Fruit fly (Drosophila melanogaster) whole organism, embryonic: ENCODE measurements around the gene inaF-B.

ENCODE experiments used
- Ada2b ChIP-seq: fragments of 200-800 bp; sonication (Bioruptor generic); IDR thresholded peaks from 2 replicates; pipeline ENCODE4 v1.3.6; 2022; ENCODE audit warnings: missing biosample characterization, missing genetic modification characterization
- Atf3 ChIP-seq: fragments of 200-800 bp; sonication (Bioruptor generic); optimal IDR thresholded peaks from 3 replicates; lab custom pipeline; 2016; ENCODE audit warnings: missing biosample characterization, missing genetic modification characterization
- B-H1 ChIP-seq: fragments of 200-800 bp; sonication (Bioruptor generic); IDR thresholded peaks from 3 replicates; pipeline ENCODE4 v1.3.6; 2022; ENCODE audit warnings: missing biosample characterization, missing genetic modification characterization
- CG10274 ChIP-seq: fragments of 200-800 bp; sonication (Bioruptor generic); optimal IDR thresholded peaks from 3 replicates; lab custom pipeline; 2017; ENCODE audit warnings: missing biosample characterization, mild to moderate bottlenecking, missing genetic modification characterization
- CG10321 ChIP-seq: fragments of 200-800 bp; sonication (Bioruptor generic); IDR thresholded peaks from 2 replicates; pipeline ENCODE4 v1.3.6; 2022; ENCODE audit warnings: missing biosample characterization, missing genetic modification characterization
- CG10431 ChIP-seq: fragments of 200-800 bp; sonication (Bioruptor generic); optimal IDR thresholded peaks from 3 replicates; lab custom pipeline; 2018; ENCODE audit warnings: missing biosample characterization, mild to moderate bottlenecking, missing genetic modification characterization
- CG10543 ChIP-seq: fragments of 200-800 bp; sonication (Bioruptor generic); optimal IDR thresholded peaks from 3 replicates; lab custom pipeline; 2017; ENCODE audit warnings: missing biosample characterization, mild to moderate bottlenecking, missing genetic modification characterization, moderate library complexity
- CG12219 ChIP-seq: fragments of 200-800 bp; sonication (Bioruptor generic); optimal IDR thresholded peaks from 3 replicates; lab custom pipeline; 2018; ENCODE audit warnings: missing biosample characterization, mild to moderate bottlenecking, missing genetic modification characterization
- CG14441 ChIP-seq: fragments of 200-800 bp; sonication (Bioruptor generic); IDR thresholded peaks from 2 replicates; pipeline ENCODE4 v1.3.6; 2022; ENCODE audit warnings: missing biosample characterization, missing genetic modification characterization
- CG15011 ChIP-seq: fragments of 200-800 bp; sonication (Bioruptor generic); optimal IDR thresholded peaks from 3 replicates; lab custom pipeline; 2018; ENCODE audit warnings: missing biosample characterization, mild to moderate bottlenecking, missing genetic modification characterization
- CG15514 ChIP-seq: fragments of 200-800 bp; sonication (Bioruptor generic); optimal IDR thresholded peaks from 3 replicates; lab custom pipeline; 2017; ENCODE audit warnings: missing biosample characterization, missing genetic modification characterization, mild to moderate bottlenecking, moderate library complexity, missing genetic modification reagents
- CG17802 ChIP-seq: fragments of 200-800 bp; sonication (Bioruptor generic); optimal IDR thresholded peaks from 2 replicates; lab custom pipeline; 2018; ENCODE audit warnings: missing biosample characterization, mild to moderate bottlenecking, missing genetic modification characterization, moderate library complexity
- CG17829 ChIP-seq: fragments of 200-800 bp; optimal IDR thresholded peaks from 2 replicates; lab custom pipeline; 2019; ENCODE audit warnings: missing biosample characterization, mild to moderate bottlenecking, missing genetic modification characterization, moderate library complexity
- CG2120 ChIP-seq: fragments of 200-800 bp; sonication (Bioruptor generic); optimal IDR thresholded peaks from 3 replicates; lab custom pipeline; 2016; ENCODE audit warnings: missing biosample characterization, missing genetic modification characterization
- CG31388 ChIP-seq: fragments of 200-800 bp; sonication (Bioruptor generic); optimal IDR thresholded peaks from 2 replicates; lab custom pipeline; 2016; ENCODE audit warnings: missing biosample characterization, missing genetic modification characterization
- CG34224 ChIP-seq: fragments of 200-800 bp; sonication (Bioruptor generic); IDR thresholded peaks from 3 replicates; pipeline ENCODE4 v1.3.6; 2022; ENCODE audit warnings: missing biosample characterization, missing genetic modification characterization; ENCODE audit not compliant: partially characterized antibody
- CG34376 ChIP-seq: fragments of 200-800 bp; sonication (Bioruptor generic); optimal IDR thresholded peaks from 2 replicates; lab custom pipeline; 2018; ENCODE audit warnings: missing biosample characterization, mild to moderate bottlenecking, missing genetic modification characterization
- CG3847 ChIP-seq: fragments of 200-800 bp; sonication (Bioruptor generic); IDR thresholded peaks from 2 replicates; pipeline ENCODE4 v1.3.6; 2022; ENCODE audit warnings: missing biosample characterization, missing genetic modification characterization
- CG4282 ChIP-seq: fragments of 200-800 bp; sonication (Bioruptor generic); optimal IDR thresholded peaks from 2 replicates; lab custom pipeline; 2016; ENCODE audit warnings: missing biosample characterization, missing genetic modification characterization
- CG5180 ChIP-seq: fragments of 200-800 bp; sonication (Bioruptor generic); optimal IDR thresholded peaks from 3 replicates; lab custom pipeline; 2017; ENCODE audit warnings: missing biosample characterization, missing genetic modification characterization, mild to moderate bottlenecking, moderate library complexity, missing genetic modification reagents
- CG6272 ChIP-seq: fragments of 200-800 bp; sonication (Bioruptor generic); IDR thresholded peaks from 2 replicates; pipeline ENCODE4 v1.3.6; 2022; ENCODE audit warnings: missing biosample characterization, missing genetic modification characterization
- CG6683 ChIP-seq: fragments of 200-800 bp; sonication (Bioruptor generic); optimal IDR thresholded peaks from 2 replicates; lab custom pipeline; 2017; ENCODE audit warnings: missing biosample characterization, mild to moderate bottlenecking, missing genetic modification characterization, missing genetic modification reagents
- CG6854 ChIP-seq: fragments of 200-800 bp; sonication (Bioruptor generic); optimal IDR thresholded peaks from 3 replicates; lab custom pipeline; 2017; ENCODE audit warnings: missing biosample characterization, mild to moderate bottlenecking, missing genetic modification characterization
- CG8765 ChIP-seq: fragments of 200-800 bp; sonication (Bioruptor generic); IDR thresholded peaks from 2 replicates; pipeline ENCODE4 v1.3.6; 2022; ENCODE audit warnings: missing biosample characterization, missing genetic modification characterization
- CG8944 ChIP-seq: fragments of 200-800 bp; sonication (Bioruptor generic); optimal IDR thresholded peaks from 3 replicates; lab custom pipeline; 2016; ENCODE audit warnings: missing biosample characterization, missing genetic modification characterization
- CG9215 ChIP-seq: fragments of 200-800 bp; sonication (Bioruptor generic); IDR thresholded peaks from 2 replicates; pipeline ENCODE4 v1.3.6; 2022; ENCODE audit warnings: missing biosample characterization, missing genetic modification characterization
- CG9817 ChIP-seq: fragments of 200-800 bp; sonication (Bioruptor generic); optimal IDR thresholded peaks from 2 replicates; lab custom pipeline; 2018; ENCODE audit warnings: missing biosample characterization, mild to moderate bottlenecking, missing genetic modification characterization, moderate library complexity
- Dbx ChIP-seq: fragments of 200-800 bp; sonication (Bioruptor generic); IDR thresholded peaks from 3 replicates; pipeline ENCODE4 v1.3.6; 2022; ENCODE audit warnings: missing biosample characterization, missing genetic modification characterization
- ERR ChIP-seq: fragments of 200-800 bp; sonication (Bioruptor generic); optimal IDR thresholded peaks from 2 replicates; lab custom pipeline; 2016; ENCODE audit warnings: missing biosample characterization, missing genetic modification characterization
- Fer3 ChIP-seq: fragments of 200-800 bp; sonication (Bioruptor generic); optimal IDR thresholded peaks from 2 replicates; lab custom pipeline; 2018; ENCODE audit warnings: missing biosample characterization, mild to moderate bottlenecking, missing genetic modification characterization, moderate library complexity
- Hmx ChIP-seq: fragments of 200-800 bp; sonication (Bioruptor generic); optimal IDR thresholded peaks from 2 replicates; lab custom pipeline; 2016; ENCODE audit warnings: missing biosample characterization, missing genetic modification characterization
- Meics ChIP-seq: fragments of 200-800 bp; sonication (Bioruptor generic); optimal IDR thresholded peaks from 2 replicates; lab custom pipeline; 2017; ENCODE audit warnings: missing biosample characterization, mild to moderate bottlenecking, missing genetic modification characterization
- NK7.1 ChIP-seq: fragments of 200-800 bp; sonication (Bioruptor generic); optimal IDR thresholded peaks from 3 replicates; lab custom pipeline; 2016; ENCODE audit warnings: missing biosample characterization, missing genetic modification characterization
- Oli ChIP-seq: fragments of 200-800 bp; sonication (Bioruptor generic); optimal IDR thresholded peaks from 2 replicates; lab custom pipeline; 2018; ENCODE audit warnings: missing biosample characterization, mild to moderate bottlenecking, missing genetic modification characterization, moderate library complexity
- Optix ChIP-seq: fragments of 200-800 bp; sonication (Bioruptor generic); IDR thresholded peaks from 3 replicates; pipeline ENCODE4 v1.3.6; 2022; ENCODE audit warnings: missing biosample characterization, missing genetic modification characterization
- Sox102F ChIP-seq: fragments of 200-800 bp; sonication (Bioruptor generic); optimal IDR thresholded peaks from 2 replicates; lab custom pipeline; 2018; ENCODE audit warnings: missing biosample characterization, mild to moderate bottlenecking, missing genetic modification characterization, moderate library complexity
- Sry-β ChIP-seq: fragments of 200-800 bp; sonication (Bioruptor generic); optimal IDR thresholded peaks from 2 replicates; lab custom pipeline; 2018; ENCODE audit warnings: missing biosample characterization, mild to moderate bottlenecking, missing genetic modification characterization, moderate library complexity
- bsh ChIP-seq, 2 experiments: fragments of 200-800 bp; sonication (Bioruptor generic); optimal IDR thresholded peaks; 2 replicates each; lab custom pipeline; 2017 to 2018; ENCODE audit warnings: mild to moderate bottlenecking in 2 of 2, missing biosample characterization in 2 of 2, missing genetic modification characterization in 2 of 2, moderate library complexity in 1 of 2
- dmrt11E ChIP-seq: fragments of 200-800 bp; sonication (Bioruptor generic); optimal IDR thresholded peaks from 3 replicates; lab custom pipeline; 2018; ENCODE audit warnings: missing biosample characterization, mild to moderate bottlenecking, missing genetic modification characterization, moderate library complexity
- dysf ChIP-seq: fragments of 200-800 bp; sonication (Bioruptor generic); IDR thresholded peaks from 3 replicates; pipeline ENCODE4 v1.3.6; 2022; ENCODE audit warnings: missing biosample characterization, missing genetic modification characterization
- ems ChIP-seq: fragments of 200-800 bp; sonication (Bioruptor generic); optimal IDR thresholded peaks from 3 replicates; lab custom pipeline; 2016; ENCODE audit warnings: missing biosample characterization, missing genetic modification characterization
- fu2 ChIP-seq: fragments of 200-800 bp; sonication (Bioruptor generic); optimal IDR thresholded peaks from 2 replicates; lab custom pipeline; 2016; ENCODE audit warnings: missing biosample characterization, missing genetic modification characterization
- gro ChIP-seq: fragments of 200-800 bp; sonication (Bioruptor generic); optimal IDR thresholded peaks from 2 replicates; lab custom pipeline; 2016; ENCODE audit warnings: missing biosample characterization, missing genetic modification characterization
- luna ChIP-seq: fragments of 200-800 bp; sonication (Bioruptor generic); optimal IDR thresholded peaks from 2 replicates; lab custom pipeline; 2016; ENCODE audit warnings: missing biosample characterization, missing genetic modification characterization
- pan ChIP-seq, 4 experiments: fragments of >200 bp in 3 of 4; fragments of 200-800 bp in 1 of 4; sonication (Bioruptor generic) in 1 of 4; optimal IDR thresholded peaks in 3 of 4; IDR thresholded peaks in 1 of 4; 2 replicates each; pipeline versions ENCODE4 v1.3.6 to Lab custom; 2017 to 2022; ENCODE audit warnings: missing biosample characterization in 2 of 4, missing genetic modification characterization in 2 of 4, mixed read lengths in 1 of 4
- slbo ChIP-seq: fragments of 200-800 bp; sonication (Bioruptor generic); IDR thresholded peaks from 2 replicates; pipeline ENCODE4 v1.3.6; 2022; ENCODE audit warnings: missing biosample characterization, missing genetic modification characterization
- so ChIP-seq: fragments of 200-800 bp; sonication (Bioruptor generic); IDR thresholded peaks from 3 replicates; pipeline ENCODE4 v1.3.6; 2022; ENCODE audit warnings: missing biosample characterization, missing genetic modification characterization
- sob ChIP-seq: fragments of 200-800 bp; sonication (Bioruptor generic); IDR thresholded peaks from 2 replicates; pipeline ENCODE4 v1.3.6; 2022; ENCODE audit warnings: missing biosample characterization, missing genetic modification characterization
- tap ChIP-seq: fragments of 200-800 bp; optimal IDR thresholded peaks from 3 replicates; lab custom pipeline; 2019; ENCODE audit warnings: missing biosample characterization, mild to moderate bottlenecking, missing genetic modification characterization, moderate library complexity
- tll ChIP-seq, 2 experiments: fragments of 200-800 bp in 1 of 2; fragments of >200 bp in 1 of 2; sonication (Bioruptor generic) in 1 of 2; optimal IDR thresholded peaks; 2 replicates each; lab custom pipeline; 2017 to 2019; ENCODE audit warnings: missing biosample characterization in 2 of 2, missing genetic modification characterization in 2 of 2, mild to moderate bottlenecking in 1 of 2, moderate library complexity in 1 of 2

The inaF-B gene

dm6 chrX:11715263-11715659 lies 17.3 kb downstream of the inaF-B start, which contains the start of gene Amun (continued):
- peak in 1 of 2 experiments; percentile 2 for TF ChIP-seq bsh (GFP tag; optimal IDR thresholded peaks at IDR 0.05; lab: Kevin White, UChicago)
- TF ChIP-seq pan (optimal IDR thresholded peaks at IDR 0.05; lab: Kevin White, UChicago) = no peak
- peak in 1 of 2 experiments; percentile 17 for TF ChIP-seq pan (GFP tag; optimal IDR thresholded peaks at IDR 0.05 in 1 of 2, IDR thresholded peaks at IDR 0.05 in 1 of 2)
- TF ChIP-seq Meics (GFP tag; lab: Kevin White, UChicago) = no peak
- 0 out of 2 replicates have a peak, but pooled peaks have one; percentile 4 for TF ChIP-seq CG6272 (GFP tag; lab: Robert Waterston, UW)
- TF ChIP-seq ems (GFP tag; lab: Kevin White, UChicago) = peak; percentile 34
- TF ChIP-seq CG14441 (GFP tag; lab: Robert Waterston, UW) = peak; percentile 50
- TF ChIP-seq Sox102F (GFP tag; lab: Kevin White, UChicago) = peak; percentile 7
- TF ChIP-seq CG5180 (GFP tag; lab: Kevin White, UChicago) = no peak
- TF ChIP-seq so (GFP tag; lab: Robert Waterston, UW) = no peak
- TF ChIP-seq CG4282 = no peak
- no peak for TF ChIP-seq CG10321 (GFP tag; lab: Robert Waterston, UW)
- peak; percentile 28 for TF ChIP-seq sob (GFP tag; lab: Robert Waterston, UW)
- TF ChIP-seq B-H1 (GFP tag; lab: Robert Waterston, UW) = peak; percentile 14; the same call in 1 of the 3 replicates
- no peak for TF ChIP-seq Oli (tag; lab: Kevin White, UChicago)
- peak; percentile 81 for TF ChIP-seq slbo (GFP tag; lab: Robert Waterston, UW)
- no peak for TF ChIP-seq CG6683 (GFP tag; lab: Kevin White, UChicago)
- TF ChIP-seq Atf3 (GFP tag; lab: Kevin White, UChicago) = peak; percentile 2
- TF ChIP-seq dmrt11E = no peak
- TF ChIP-seq CG2120 = peak; percentile 62
- TF ChIP-seq CG8944 = peak; percentile 21
- peak; percentile 7 for TF ChIP-seq CG17802 (tag; lab: Kevin White, UChicago)
- TF ChIP-seq gro (GFP tag; lab: Kevin White, UChicago) = peak; percentile 2
- TF ChIP-seq CG8765 (GFP tag; lab: Robert Waterston, UW) = no peak
- no peak for TF ChIP-seq CG6854 (GFP tag; lab: Kevin White, UChicago)
- peak; percentile 29 for TF ChIP-seq CG15011
- 0 out of 2 replicates have a peak, but pooled peaks have one; percentile 13 for TF ChIP-seq CG3847
- no peak for TF ChIP-seq CG12219 (GFP tag; lab: Kevin White, UChicago)
- TF ChIP-seq CG17829 = no peak
- no peak for TF ChIP-seq CG10543 (GFP tag; lab: Kevin White, UChicago)
- TF ChIP-seq CG9817 = peak; percentile 20
- TF ChIP-seq luna (GFP tag; lab: Kevin White, UChicago) = no peak
- TF ChIP-seq CG15514 (GFP tag; lab: Kevin White, UChicago) = peak; percentile 39
- no peak for TF ChIP-seq tap (tag; lab: Kevin White, UChicago)
- TF ChIP-seq Ada2b = peak; percentile 45; the same call in 1 of the 2 replicates
- TF ChIP-seq Fer3 = peak; percentile 27
- TF ChIP-seq, all 482 proteins: peak for 109

dm6 chrX:11714529-11715262 lies 17.9 kb downstream of the inaF-B start:
- TF ChIP-seq CG9215 (GFP tag; lab: Robert Waterston, UW) (peak; percentile 69), CG10431 (GFP tag; lab: Kevin White, UChicago) (peak; percentile 8), Hmx (GFP tag; lab: Kevin White, UChicago) (no peak), ERR (GFP tag; lab: Kevin White, UChicago) (no peak), CG31388 (GFP tag; lab: Kevin White, UChicago) (no peak), fu2 (peak; percentile 72), CG34224 (GFP tag; lab: Robert Waterston, UW) (0 out of 3 replicates have a peak, but pooled peaks have one; percentile 17), CG34376 (GFP tag; lab: Kevin White, UChicago) (peak; percentile 31), Optix (peak; percentile 62; the same call in 2 of the 3 replicates), dysf (GFP tag; lab: Robert Waterston, UW) (peak; percentile 82), tll (GFP tag; optimal IDR thresholded peaks at IDR 0.05; lab: Kevin White, UChicago) (no peak), Sry-β (GFP tag; lab: Kevin White, UChicago) (no peak), CG10274 (GFP tag; lab: Kevin White, UChicago) (peak; percentile 31), NK7.1 (peak; percentile 77), Dbx (peak; percentile 78)
